Worm (Caenorhabditis elegans) whole organism, L4 larva: Measurements from ENCODE around the gene srh-272.

Experiments used
- Y105C5A.15 ChIP-seq: fragments of 200-800 bp; sonication (Bioruptor generic); IDR thresholded peaks from 2 replicates; pipeline ENCODE4 v1.3.6; 2022; ENCODE audit warnings: missing genetic modification characterization, missing compliant biosample characterization
- Y48G9A.11 ChIP-seq: fragments of 200-800 bp; sonication (Bioruptor generic); IDR thresholded peaks from 2 replicates; pipeline ENCODE4 v1.3.6; 2022; ENCODE audit warnings: missing genetic modification reagents, missing genetic modification characterization, missing compliant biosample characterization
- Y5F2A.4 ChIP-seq: fragments of 200-800 bp; sonication (Bioruptor generic); optimal IDR thresholded peaks from 2 replicates; lab custom pipeline; 2018; ENCODE audit warnings: mild to moderate bottlenecking, missing genetic modification characterization, missing compliant biosample characterization
- ZK337.2 ChIP-seq: fragments of 200-800 bp; sonication (Bioruptor generic); IDR thresholded peaks from 2 replicates; pipeline ENCODE4 v1.3.6; 2022; ENCODE audit warnings: missing genetic modification reagents, missing genetic modification characterization, missing compliant biosample characterization
- aha-1 ChIP-seq: fragments of 150-350 bp; peaks from one replicate; lab custom pipeline; 2014; ENCODE audit warnings: missing biosample characterization, missing genetic modification characterization
- ceh-20 ChIP-seq: fragments of 200-800 bp; sonication (Bioruptor generic); IDR thresholded peaks from 2 replicates; pipeline ENCODE4 v1.3.6; 2022; ENCODE audit warnings: missing genetic modification reagents, missing genetic modification characterization, missing compliant biosample characterization
- ceh-32 ChIP-seq: sonication (generic microtip); optimal IDR thresholded peaks from 2 replicates; lab custom pipeline; 2016; ENCODE audit warnings: mild to moderate bottlenecking, missing genetic modification characterization, missing compliant biosample characterization; ENCODE audit not compliant: poor library complexity
- ceh-62 ChIP-seq: sonication (generic microtip); optimal IDR thresholded peaks from 2 replicates; lab custom pipeline; 2017; ENCODE audit warnings: missing biosample characterization, missing genetic modification characterization
- ces-1 ChIP-seq: fragments of 150-350 bp; sonication (generic microtip); optimal IDR thresholded peaks from 4 replicates; lab custom pipeline; 2014; ENCODE audit warnings: missing biosample characterization, missing genetic modification reagents, missing genetic modification characterization
- cey-2 ChIP-seq: sonication (generic microtip); optimal IDR thresholded peaks from 3 replicates; lab custom pipeline; 2017; ENCODE audit warnings: missing genetic modification characterization, mild to moderate bottlenecking, missing compliant biosample characterization, antibody characterized with exemption, borderline replicate concordance; ENCODE audit not compliant: insufficient read depth
- daf-12 ChIP-seq: fragments of 150-350 bp; optimal IDR thresholded peaks from 2 replicates; lab custom pipeline; 2014; ENCODE audit warnings: missing biosample characterization, missing genetic modification reagents, missing genetic modification characterization
- daf-16 ChIP-seq, 3 experiments: sonication (generic microtip); optimal IDR thresholded peaks; 2 replicates each; lab custom pipeline; 2016 to 2017; ENCODE audit warnings: missing genetic modification characterization in 3 of 3, missing genetic modification reagents in 3 of 3, mild to moderate bottlenecking in 2 of 3, missing compliant biosample characterization in 2 of 3, missing biosample characterization in 1 of 3, moderate library complexity in 1 of 3
- dmd-6 ChIP-seq: fragments of 200-800 bp; sonication (Bioruptor generic); IDR thresholded peaks from 2 replicates; pipeline ENCODE4 v1.3.6; 2022; ENCODE audit warnings: missing genetic modification reagents, missing genetic modification characterization, missing compliant biosample characterization
- dmd-9 ChIP-seq: fragments of 200-800 bp; sonication (Bioruptor generic); IDR thresholded peaks from 2 replicates; pipeline ENCODE4 v1.3.6; 2022; ENCODE audit warnings: missing genetic modification reagents, missing genetic modification characterization, missing compliant biosample characterization
- dve-1 ChIP-seq: sonication (generic microtip); optimal IDR thresholded peaks from 2 replicates; lab custom pipeline; 2017; ENCODE audit warnings: antibody characterized with exemption, mild to moderate bottlenecking, missing genetic modification characterization, missing compliant biosample characterization; ENCODE audit not compliant: insufficient read depth
- egl-27 ChIP-seq: sonication (generic microtip); optimal IDR thresholded peaks from 3 replicates; lab custom pipeline; 2017; ENCODE audit warnings: missing biosample characterization, missing genetic modification reagents, missing genetic modification characterization
- hif-1 ChIP-seq, 2 experiments: sonication (generic microtip); optimal IDR thresholded peaks; 2 replicates each; lab custom pipeline; 2016 to 2017; ENCODE audit warnings: missing compliant biosample characterization in 2 of 2, missing genetic modification characterization in 2 of 2, missing genetic modification reagents in 2 of 2, missing genotype in 2 of 2, mild to moderate bottlenecking in 1 of 2
- hlh-30 ChIP-seq: sonication (generic microtip); optimal IDR thresholded peaks from 2 replicates; lab custom pipeline; 2017; ENCODE audit warnings: antibody characterized with exemption, mild to moderate bottlenecking, missing genetic modification characterization, missing compliant biosample characterization; ENCODE audit not compliant: insufficient read depth
- hmg-1.1 ChIP-seq: fragments of 200-800 bp; sonication (Bioruptor generic); IDR thresholded peaks from 2 replicates; pipeline ENCODE4 v1.3.6; 2022; ENCODE audit warnings: missing genetic modification reagents, missing genetic modification characterization, missing compliant biosample characterization
- lin-38 ChIP-seq: fragments of 200-800 bp; sonication (Bioruptor generic); IDR thresholded peaks from 2 replicates; pipeline ENCODE4 v1.3.6; 2022; ENCODE audit warnings: missing genetic modification reagents, missing genetic modification characterization, missing compliant biosample characterization
- lin-39 ChIP-seq: fragments of 150-350 bp; optimal IDR thresholded peaks from 2 replicates; lab custom pipeline; 2014; ENCODE audit warnings: missing biosample characterization, missing genetic modification reagents, missing genetic modification characterization
- nhr-111 ChIP-seq: fragments of 200-800 bp; sonication (Bioruptor generic); optimal IDR thresholded peaks from 2 replicates; lab custom pipeline; 2018; ENCODE audit warnings: mild to moderate bottlenecking, missing genetic modification characterization, missing compliant biosample characterization
- nhr-25 ChIP-seq: sonication (generic microtip); optimal IDR thresholded peaks from 2 replicates; lab custom pipeline; 2017; ENCODE audit warnings: missing genetic modification characterization, mild to moderate bottlenecking, missing compliant biosample characterization, antibody characterized with exemption, moderate library complexity, borderline replicate concordance; ENCODE audit not compliant: insufficient read depth
- nhr-28 ChIP-seq: fragments of 150-350 bp; optimal IDR thresholded peaks from 2 replicates; lab custom pipeline; 2014; ENCODE audit warnings: missing biosample characterization, missing genetic modification characterization
- nhr-41 ChIP-seq: fragments of 200-800 bp; sonication (Bioruptor generic); IDR thresholded peaks from 2 replicates; pipeline ENCODE4 v1.3.6; 2022; ENCODE audit warnings: missing genetic modification reagents, missing genetic modification characterization, missing compliant biosample characterization
- nhr-48 ChIP-seq: sonication (generic microtip); optimal IDR thresholded peaks from 2 replicates; lab custom pipeline; 2016; ENCODE audit warnings: mild to moderate bottlenecking, missing genetic modification characterization, missing compliant biosample characterization
- nhr-6 ChIP-seq: fragments of 150-350 bp; optimal IDR thresholded peaks from 2 replicates; lab custom pipeline; 2014; ENCODE audit warnings: missing biosample characterization, missing genetic modification characterization
- nhr-76 ChIP-seq: fragments of 150-350 bp; optimal IDR thresholded peaks from 2 replicates; lab custom pipeline; 2014; ENCODE audit warnings: missing biosample characterization, missing genetic modification characterization
- php-3 ChIP-seq: fragments of 200-800 bp; sonication (Bioruptor generic); IDR thresholded peaks from 2 replicates; pipeline ENCODE4 v1.3.6; 2022; ENCODE audit warnings: missing genetic modification reagents, missing genetic modification characterization, missing compliant biosample characterization
- pqm-1 ChIP-seq: sonication (generic microtip); optimal IDR thresholded peaks from 2 replicates; lab custom pipeline; 2017; ENCODE audit warnings: missing biosample characterization, missing genetic modification characterization
- sdz-12 ChIP-seq: fragments of 200-800 bp; sonication (Bioruptor generic); optimal IDR thresholded peaks from 2 replicates; lab custom pipeline; 2018; ENCODE audit warnings: mild to moderate bottlenecking, missing genetic modification characterization, missing compliant biosample characterization
- set-16 ChIP-seq: fragments of 200-800 bp; sonication (Bioruptor generic); IDR thresholded peaks from 2 replicates; pipeline ENCODE4 v1.3.6; 2022; ENCODE audit warnings: missing genetic modification reagents, missing genetic modification characterization, missing compliant biosample characterization
- skn-1 ChIP-seq: fragments of 150-350 bp; optimal IDR thresholded peaks from 2 replicates; lab custom pipeline; 2014; ENCODE audit warnings: missing biosample characterization, missing genetic modification characterization
- snpc-4 ChIP-seq: fragments of 150-350 bp; optimal IDR thresholded peaks from 2 replicates; lab custom pipeline; 2014; ENCODE audit warnings: missing biosample characterization, missing genetic modification characterization
- spr-3 ChIP-seq: fragments of 200-800 bp; sonication (Bioruptor generic); optimal IDR thresholded peaks from 2 replicates; lab custom pipeline; 2018; ENCODE audit warnings: mild to moderate bottlenecking, missing genetic modification characterization, missing compliant biosample characterization
- tra-1 ChIP-seq: fragments of 200-800 bp; sonication (Bioruptor generic); IDR thresholded peaks from 2 replicates; pipeline ENCODE4 v1.3.6; 2022; ENCODE audit warnings: missing genetic modification reagents, missing genetic modification characterization, missing compliant biosample characterization
- unc-62 ChIP-seq, 3 experiments: fragments of 150-350 bp in 1 of 3; sonication (generic microtip); optimal IDR thresholded peaks in 2 of 3; peaks in 1 of 3; 1 replicate in 1 of 3; 2 replicates in 2 of 3; lab custom pipeline; 2014 to 2017; ENCODE audit warnings: missing biosample characterization in 3 of 3, missing genetic modification characterization in 3 of 3, missing genetic modification reagents in 3 of 3, missing genotype in 1 of 3
- vab-7 ChIP-seq: fragments of 200-800 bp; sonication (Bioruptor generic); IDR thresholded peaks from 2 replicates; pipeline ENCODE4 v1.3.6; 2022; ENCODE audit warnings: missing genetic modification reagents, missing genetic modification characterization, missing compliant biosample characterization
- zag-1 ChIP-seq: fragments of 150-350 bp; optimal IDR thresholded peaks from 2 replicates; lab custom pipeline; 2014; ENCODE audit warnings: missing biosample characterization, missing genetic modification characterization
- zip-11 ChIP-seq: fragments of 200-800 bp; sonication (Bioruptor generic); IDR thresholded peaks from 2 replicates; pipeline ENCODE4 v1.3.6; 2022; ENCODE audit warnings: missing genetic modification characterization, missing compliant biosample characterization

srh-272 gene

ce11 chrV:2881016-2881415 is 17.9 kb downstream of the srh-272 start, which contains the start of gene ifc-1 (continued):
- TF ChIP-seq nhr-28 (tag; lab: Kevin White, UChicago) = peak; percentile 52
- no peak for TF ChIP-seq nhr-6 (tag; lab: Kevin White, UChicago)
- no peak for TF ChIP-seq skn-1 (tag; lab: Kevin White, UChicago)

ce11 chrV:2881565-2881964 is 18.4 kb downstream of the srh-272 start:
- TF ChIP-seq spr-3 (GFP tag; lab: Kevin White, UChicago) = no peak
- peak; percentile 81 for TF ChIP-seq dmd-6 (GFP tag; lab: Robert Waterston, UW)
- TF ChIP-seq Y48G9A.11 (GFP tag; lab: Robert Waterston, UW) = no peak
- TF ChIP-seq vab-7 (GFP tag; lab: Robert Waterston, UW) = no peak
- TF ChIP-seq nhr-28 (tag; lab: Kevin White, UChicago) = peak; percentile 61
- TF ChIP-seq skn-1 (tag; lab: Kevin White, UChicago) = no peak
- TF ChIP-seq ces-1 = no peak
- no peak for TF ChIP-seq sdz-12 (GFP tag; lab: Kevin White, UChicago)
- no peak for TF ChIP-seq lin-38 (GFP tag; lab: Robert Waterston, UW)
- no peak for TF ChIP-seq hif-1 (tag; optimal IDR thresholded peaks at IDR 0.05; lab: Kevin White, UChicago)
- no peak for TF ChIP-seq Y5F2A.4 (GFP tag; lab: Kevin White, UChicago)
- no peak for TF ChIP-seq nhr-111 (GFP tag; lab: Kevin White, UChicago)
- TF ChIP-seq ZK337.2 (GFP tag; lab: Robert Waterston, UW) = no peak
- TF ChIP-seq dve-1 = peak; percentile 47
- TF ChIP-seq Y105C5A.15 = no peak
- no peak for TF ChIP-seq zip-11 (GFP tag; lab: Robert Waterston, UW)
- no peak for TF ChIP-seq ceh-62 (tag; lab: Kevin White, UChicago)
- TF ChIP-seq cey-2 (tag; lab: Kevin White, UChicago) = no peak
- no peak for TF ChIP-seq hlh-30
- TF ChIP-seq nhr-41 (GFP tag; lab: Robert Waterston, UW) = no peak
- no peak for TF ChIP-seq lin-39 (tag; lab: Kevin White, UChicago)
- no peak for TF ChIP-seq nhr-25 (tag; lab: Kevin White, UChicago)
- TF ChIP-seq unc-62 (GFP tag; optimal IDR thresholded peaks at IDR 0.05 in 1 of 2; lab: Kevin White, UChicago) = no peak
- no peak for TF ChIP-seq unc-62 (tag; optimal IDR thresholded peaks at IDR 0.05; lab: Kevin White, UChicago)
- TF ChIP-seq set-16 (GFP tag; lab: Robert Waterston, UW) = no peak
- TF ChIP-seq daf-12 (tag; lab: Kevin White, UChicago) = no peak
- TF ChIP-seq nhr-48 (tag; lab: Kevin White, UChicago) = no peak
- no peak for TF ChIP-seq zag-1 (tag; lab: Kevin White, UChicago)
- TF ChIP-seq egl-27 (tag; lab: Kevin White, UChicago) = no peak
- TF ChIP-seq snpc-4 (tag; lab: Kevin White, UChicago) = no peak
- TF ChIP-seq pqm-1 (tag; lab: Kevin White, UChicago) = peak; percentile 11
- TF ChIP-seq ceh-32 = no peak
- no peak for TF ChIP-seq daf-16 (GFP tag; optimal IDR thresholded peaks at IDR 0.05; lab: Kevin White, UChicago)
- TF ChIP-seq daf-16 (tag; optimal IDR thresholded peaks at IDR 0.05; lab: Kevin White, UChicago) = peak; percentile 55
- TF ChIP-seq ceh-20 (GFP tag; lab: Robert Waterston, UW) = 0 out of 2 replicates have a peak, but pooled peaks have one; percentile 12
- TF ChIP-seq dmd-9 (GFP tag; lab: Robert Waterston, UW) = no peak
- no peak for TF ChIP-seq tra-1 (GFP tag; lab: Robert Waterston, UW)
- no peak for TF ChIP-seq nhr-76
- TF ChIP-seq aha-1 (tag; lab: Kevin White, UChicago) = peak; percentile 70
- TF ChIP-seq php-3 (GFP tag; lab: Robert Waterston, UW) = no peak
- TF ChIP-seq hmg-1.1 (GFP tag; lab: Robert Waterston, UW) = no peak
